Fruit fly (Drosophila melanogaster) whole organism, embryonic: ENCODE measurements around the gene TpnC25D.
A peak's percentile ranks its signal among the peaks of the same experiment; 100 is the strongest.

Experiments
- Atf3 ChIP-seq: fragments of 200-800 bp; sonication (Bioruptor generic); optimal IDR thresholded peaks from 3 replicates; lab custom pipeline; 2016; ENCODE audit warnings: missing biosample characterization, missing genetic modification characterization
- B-H2 ChIP-seq: fragments of 200-800 bp; sonication (Bioruptor generic); optimal IDR thresholded peaks from 2 replicates; lab custom pipeline; 2018; ENCODE audit warnings: missing biosample characterization, mild to moderate bottlenecking, missing genetic modification characterization
- Bgb ChIP-seq: fragments of 200-800 bp; sonication (Bioruptor generic); IDR thresholded peaks from 2 replicates; pipeline ENCODE4 v1.3.6; 2022; ENCODE audit warnings: missing biosample characterization, missing genetic modification characterization; ENCODE audit not compliant: partially characterized antibody
- CG11560 ChIP-seq: fragments of 200-800 bp; sonication (Bioruptor generic); IDR thresholded peaks from 3 replicates; pipeline ENCODE4 v1.3.6; 2022; ENCODE audit warnings: missing biosample characterization, missing genetic modification characterization
- CG12155 ChIP-seq: fragments of 200-800 bp; sonication (Bioruptor generic); optimal IDR thresholded peaks from 3 replicates; lab custom pipeline; 2016; ENCODE audit warnings: missing biosample characterization, missing genetic modification characterization
- CG15073 ChIP-seq: fragments of 200-800 bp; sonication (Bioruptor generic); optimal IDR thresholded peaks from 2 replicates; lab custom pipeline; 2016; ENCODE audit warnings: missing biosample characterization, missing genetic modification characterization
- CG15269 ChIP-seq: fragments of 200-800 bp; sonication (Bioruptor generic); optimal IDR thresholded peaks from 2 replicates; lab custom pipeline; 2018; ENCODE audit warnings: missing biosample characterization, mild to moderate bottlenecking, missing genetic modification characterization, moderate library complexity
- CG1602 ChIP-seq: fragments of 200-800 bp; sonication (Bioruptor generic); optimal IDR thresholded peaks from 3 replicates; lab custom pipeline; 2016; ENCODE audit warnings: missing biosample characterization, missing genetic modification characterization
- CG17385 ChIP-seq: fragments of 200-800 bp; sonication (Bioruptor generic); optimal IDR thresholded peaks from 3 replicates; lab custom pipeline; 2018; ENCODE audit warnings: missing biosample characterization, mild to moderate bottlenecking, missing genetic modification characterization
- CG1792 ChIP-seq: fragments of 200-800 bp; sonication (Bioruptor generic); optimal IDR thresholded peaks from 2 replicates; lab custom pipeline; 2016; ENCODE audit warnings: missing biosample characterization, missing genetic modification characterization
- CG31224 ChIP-seq: fragments of 200-800 bp; sonication (Bioruptor generic); IDR thresholded peaks from 2 replicates; pipeline ENCODE4 v1.3.6; 2022; ENCODE audit warnings: missing biosample characterization, missing genetic modification characterization
- CG31365 ChIP-seq: fragments of 200-800 bp; sonication (Bioruptor generic); optimal IDR thresholded peaks from 2 replicates; lab custom pipeline; 2018; ENCODE audit warnings: missing biosample characterization, mild to moderate bottlenecking, missing genetic modification characterization
- CG4404 ChIP-seq: fragments of 200-800 bp; sonication (Bioruptor generic); IDR thresholded peaks from 2 replicates; pipeline ENCODE4 v1.3.6; 2022; ENCODE audit warnings: missing biosample characterization, missing genetic modification characterization
- CG6854 ChIP-seq: fragments of 200-800 bp; sonication (Bioruptor generic); optimal IDR thresholded peaks from 3 replicates; lab custom pipeline; 2017; ENCODE audit warnings: missing biosample characterization, mild to moderate bottlenecking, missing genetic modification characterization
- CG7271 ChIP-seq: fragments of 200-800 bp; sonication (Bioruptor generic); optimal IDR thresholded peaks from 2 replicates; lab custom pipeline; 2018; ENCODE audit warnings: missing biosample characterization, mild to moderate bottlenecking, missing genetic modification characterization, moderate library complexity
- CG7963 ChIP-seq: fragments of 200-800 bp; sonication (Bioruptor generic); IDR thresholded peaks from 3 replicates; pipeline ENCODE4 v1.3.6; 2022; ENCODE audit warnings: missing biosample characterization, missing genetic modification characterization; ENCODE audit not compliant: partially characterized antibody
- CG8359 ChIP-seq: fragments of 200-800 bp; sonication (Bioruptor generic); optimal IDR thresholded peaks from 2 replicates; lab custom pipeline; 2017; ENCODE audit warnings: missing biosample characterization, mild to moderate bottlenecking, missing genetic modification characterization, borderline replicate concordance
- D19A ChIP-seq: fragments of 200-800 bp; optimal IDR thresholded peaks from 3 replicates; lab custom pipeline; 2019; ENCODE audit warnings: missing biosample characterization, mild to moderate bottlenecking, missing genetic modification characterization, moderate library complexity
- Hand ChIP-seq: fragments of 200-800 bp; sonication (Bioruptor generic); optimal IDR thresholded peaks from 2 replicates; lab custom pipeline; 2017; ENCODE audit warnings: mild to moderate bottlenecking, missing biosample characterization, missing genetic modification reagents, missing genetic modification characterization
- Kr ChIP-seq: fragments of 200-800 bp; sonication (Bioruptor generic); optimal IDR thresholded peaks from 2 replicates; lab custom pipeline; 2017; ENCODE audit warnings: missing biosample characterization, mild to moderate bottlenecking, missing genetic modification characterization
- Neu2 ChIP-seq: fragments of 200-800 bp; sonication (Bioruptor generic); optimal IDR thresholded peaks from 3 replicates; lab custom pipeline; 2016; ENCODE audit warnings: missing biosample characterization, missing genetic modification characterization, borderline replicate concordance
- Opbp ChIP-seq: fragments of 200-800 bp; sonication (Bioruptor generic); IDR thresholded peaks from 3 replicates; pipeline ENCODE4 v1.3.6; 2022; ENCODE audit warnings: missing biosample characterization, missing genetic modification characterization; ENCODE audit not compliant: partially characterized antibody
- Optix ChIP-seq: fragments of 200-800 bp; sonication (Bioruptor generic); IDR thresholded peaks from 3 replicates; pipeline ENCODE4 v1.3.6; 2022; ENCODE audit warnings: missing biosample characterization, missing genetic modification characterization
- Rfx ChIP-seq: fragments of 200-800 bp; sonication (Bioruptor generic); IDR thresholded peaks from 2 replicates; pipeline ENCODE4 v1.3.6; 2022; ENCODE audit warnings: missing biosample characterization, missing genetic modification characterization
- Scr ChIP-seq: fragments of 200-800 bp; sonication (Bioruptor generic); IDR thresholded peaks from 2 replicates; pipeline ENCODE4 v1.3.6; 2022; ENCODE audit warnings: missing biosample characterization, missing genetic modification characterization; ENCODE audit not compliant: partially characterized antibody
- Sry-β ChIP-seq: fragments of 200-800 bp; sonication (Bioruptor generic); optimal IDR thresholded peaks from 2 replicates; lab custom pipeline; 2018; ENCODE audit warnings: missing biosample characterization, mild to moderate bottlenecking, missing genetic modification characterization, moderate library complexity
- Trl ChIP-seq, 3 experiments: fragments of >200 bp in 2 of 3; fragments of 200-800 bp in 1 of 3; sonication (Bioruptor generic) in 1 of 3; optimal IDR thresholded peaks; 2 replicates in 1 of 3; 3 replicates in 2 of 3; lab custom pipeline; 2016 to 2017; ENCODE audit warnings: missing biosample characterization in 1 of 3, missing genetic modification characterization in 1 of 3
- ato ChIP-seq: fragments of 200-800 bp; sonication (Bioruptor generic); IDR thresholded peaks from 2 replicates; pipeline ENCODE4 v1.3.6; 2022; ENCODE audit warnings: missing biosample characterization, missing genetic modification characterization; ENCODE audit not compliant: partially characterized antibody
- az2 ChIP-seq: fragments of 200-800 bp; sonication (Bioruptor generic); optimal IDR thresholded peaks from 3 replicates; lab custom pipeline; 2016; ENCODE audit warnings: missing biosample characterization, missing genetic modification characterization
- bigmax ChIP-seq: fragments of 200-800 bp; sonication (Bioruptor generic); optimal IDR thresholded peaks from 2 replicates; lab custom pipeline; 2018; ENCODE audit warnings: missing biosample characterization, mild to moderate bottlenecking, missing genetic modification characterization
- cad ChIP-seq: fragments of >200 bp; optimal IDR thresholded peaks from 2 replicates; lab custom pipeline; 2017; ENCODE audit warnings: missing biosample characterization, missing genetic modification characterization
- cato ChIP-seq: fragments of 200-800 bp; sonication (Bioruptor generic); optimal IDR thresholded peaks from 2 replicates; lab custom pipeline; 2016; ENCODE audit warnings: missing biosample characterization, missing genetic modification characterization, borderline replicate concordance
- caup ChIP-seq: fragments of 200-800 bp; sonication (Bioruptor generic); optimal IDR thresholded peaks from 3 replicates; lab custom pipeline; 2017; ENCODE audit warnings: missing biosample characterization, mild to moderate bottlenecking, missing genetic modification characterization, moderate library complexity; ENCODE audit not compliant: severe bottlenecking
- chinmo ChIP-seq: fragments of 200-800 bp; sonication (Bioruptor generic); IDR thresholded peaks from 4 replicates; pipeline ENCODE4 v1.3.6; 2022; ENCODE audit warnings: missing biosample characterization, missing genetic modification characterization; ENCODE audit not compliant: partially characterized antibody
- ci ChIP-seq: fragments of 200-800 bp; sonication (Bioruptor generic); IDR thresholded peaks from 3 replicates; pipeline ENCODE4 v1.3.6; 2022; ENCODE audit warnings: missing biosample characterization, missing genetic modification characterization
- emc ChIP-seq: fragments of 200-800 bp; sonication (Bioruptor generic); optimal IDR thresholded peaks from 2 replicates; lab custom pipeline; 2016; ENCODE audit warnings: missing biosample characterization, missing genetic modification characterization
- hb ChIP-seq: fragments of 200-800 bp; sonication (Bioruptor generic); IDR thresholded peaks from 3 replicates; pipeline ENCODE4 v1.3.6; 2022; ENCODE audit warnings: missing biosample characterization, missing genetic modification characterization; ENCODE audit not compliant: partially characterized antibody
- insv ChIP-seq, 2 experiments: fragments of 200-800 bp; sonication (Bioruptor generic); optimal IDR thresholded peaks; 3 replicates each; lab custom pipeline; 2016 to 2018; ENCODE audit warnings: missing biosample characterization in 2 of 2, missing genetic modification characterization in 2 of 2
- jigr1 ChIP-seq: fragments of 200-800 bp; sonication (Bioruptor generic); IDR thresholded peaks from 3 replicates; pipeline ENCODE4 v1.3.6; 2022; ENCODE audit warnings: missing biosample characterization, missing genetic modification characterization
- klu ChIP-seq: fragments of 200-800 bp; sonication (Bioruptor generic); IDR thresholded peaks from 2 replicates; pipeline ENCODE4 v1.3.6; 2022; ENCODE audit warnings: missing biosample characterization, missing genetic modification characterization
- lov ChIP-seq, 2 experiments: fragments of 200-800 bp in 1 of 2; fragments of >200 bp in 1 of 2; sonication (Bioruptor generic) in 1 of 2; IDR thresholded peaks in 1 of 2; optimal IDR thresholded peaks in 1 of 2; 2 replicates in 1 of 2; 3 replicates in 1 of 2; pipeline versions ENCODE4 v1.3.6 to Lab custom; 2017 to 2022; ENCODE audit warnings: missing biosample characterization in 1 of 2, missing genetic modification characterization in 1 of 2
- oc ChIP-seq: fragments of 200-800 bp; sonication (Bioruptor generic); optimal IDR thresholded peaks from 2 replicates; lab custom pipeline; 2018; ENCODE audit warnings: missing biosample characterization, mild to moderate bottlenecking, missing genetic modification characterization, moderate library complexity
- pita ChIP-seq: fragments of 200-800 bp; sonication (Bioruptor generic); optimal IDR thresholded peaks from 2 replicates; lab custom pipeline; 2017; ENCODE audit warnings: missing biosample characterization, mild to moderate bottlenecking, missing genetic modification characterization
- pros ChIP-seq: fragments of 200-800 bp; sonication (Bioruptor generic); optimal IDR thresholded peaks from 3 replicates; lab custom pipeline; 2019; ENCODE audit warnings: missing biosample characterization, mild to moderate bottlenecking, missing genetic modification characterization, moderate library complexity
- scrt ChIP-seq: fragments of 200-800 bp; sonication (Bioruptor generic); optimal IDR thresholded peaks from 2 replicates; lab custom pipeline; 2018; ENCODE audit warnings: missing biosample characterization, mild to moderate bottlenecking, missing genetic modification characterization, moderate library complexity
- sr ChIP-seq: fragments of 200-800 bp; sonication (Bioruptor generic); IDR thresholded peaks from 3 replicates; pipeline ENCODE4 v1.3.6; 2022; ENCODE audit warnings: missing biosample characterization, missing genetic modification characterization
- ssp ChIP-seq: fragments of 200-800 bp; sonication (Bioruptor generic); IDR thresholded peaks from 2 replicates; pipeline ENCODE4 v1.3.6; 2022; ENCODE audit warnings: missing biosample characterization, missing genetic modification characterization
- tin ChIP-seq: fragments of 200-800 bp; sonication (Bioruptor generic); optimal IDR thresholded peaks from 3 replicates; lab custom pipeline; 2016; ENCODE audit warnings: missing biosample characterization, missing genetic modification characterization
- tna ChIP-seq: fragments of 200-800 bp; sonication (Bioruptor generic); IDR thresholded peaks from 2 replicates; pipeline ENCODE4 v1.3.6; 2022; ENCODE audit warnings: missing biosample characterization, missing genetic modification characterization; ENCODE audit not compliant: partially characterized antibody

Gene TpnC25D

DNA sequence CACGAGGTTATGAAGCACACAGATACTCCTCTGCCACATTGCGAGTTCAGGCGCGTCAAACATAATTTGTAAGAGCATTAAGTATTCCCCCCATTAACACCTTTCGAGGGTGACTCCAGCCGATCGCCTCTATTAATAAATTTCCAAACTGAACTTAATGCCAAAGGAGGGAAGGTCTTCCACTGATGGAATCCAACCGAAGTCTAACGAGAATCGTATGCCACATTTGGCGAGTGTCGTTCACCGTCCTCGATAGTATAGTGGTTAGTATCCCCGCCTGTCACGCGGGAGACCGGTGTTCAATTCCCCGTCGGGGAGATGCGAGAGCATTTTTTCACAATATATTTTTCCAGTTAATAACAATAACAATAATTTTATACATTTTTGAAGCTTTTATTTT, 24.0 kb downstream of the TpnC25D start (continued):
- TF ChIP-seq Rfx (GFP tag; lab: Robert Waterston, UW) = no peak
- no peak for TF ChIP-seq Neu2 (GFP tag; lab: Kevin White, UChicago)
- TF ChIP-seq jigr1 (GFP tag; lab: Robert Waterston, UW) = no peak
- TF ChIP-seq insv (GFP tag; optimal IDR thresholded peaks at IDR 0.05; lab: Kevin White, UChicago) = no peak
- TF ChIP-seq pita (GFP tag; lab: Kevin White, UChicago) = no peak
- TF ChIP-seq hb = peak; percentile 71; the same call in 2 of the 3 replicates
- no peak for TF ChIP-seq Sry-β (GFP tag; lab: Kevin White, UChicago)
- TF ChIP-seq caup (GFP tag; lab: Kevin White, UChicago) = no peak
- TF ChIP-seq CG15073 (GFP tag; lab: Kevin White, UChicago) = no peak
- TF ChIP-seq emc (GFP tag; lab: Kevin White, UChicago) = no peak
- TF ChIP-seq Bgb (GFP tag; lab: Robert Waterston, UW) = peak; percentile 87
- peak; percentile 35 for TF ChIP-seq CG8359
- no peak for TF ChIP-seq tin
- TF ChIP-seq oc (tag; lab: Kevin White, UChicago) = no peak
- no peak for TF ChIP-seq Kr
- peak; percentile 36; the same call in 1 of the 3 replicates for TF ChIP-seq ci
- no peak for TF ChIP-seq scrt
- no peak for TF ChIP-seq CG17385 (GFP tag; lab: Kevin White, UChicago)
- TF ChIP-seq B-H2 (GFP tag; lab: Kevin White, UChicago) = no peak
- TF ChIP-seq sr (GFP tag; lab: Robert Waterston, UW) = 0 out of 3 replicates have a peak, but pooled peaks have one; percentile 23
- peak; percentile 50 for TF ChIP-seq D19A (tag; lab: Kevin White, UChicago)
- no peak for TF ChIP-seq Optix (GFP tag; lab: Robert Waterston, UW)
- TF ChIP-seq Scr (GFP tag; lab: Robert Waterston, UW) = peak; percentile 72
- TF ChIP-seq ssp = no peak
- no peak for TF ChIP-seq az2
- TF ChIP-seq CG31224 (GFP tag; lab: Robert Waterston, UW) = no peak
- no peak for TF ChIP-seq cato (GFP tag; lab: Kevin White, UChicago)
- TF ChIP-seq tna = peak; percentile 90
- TF ChIP-seq CG11560 = no peak
- peak; percentile 92 for TF ChIP-seq Opbp (GFP tag; lab: Robert Waterston, UW)
- no peak for TF ChIP-seq CG15269 (tag; lab: Kevin White, UChicago)
- no peak for TF ChIP-seq CG1602 (GFP tag; lab: Kevin White, UChicago)
- TF ChIP-seq CG1792 (GFP tag; lab: Kevin White, UChicago) = no peak
- no peak for TF ChIP-seq CG12155
- peak; percentile 69 for TF ChIP-seq lov (optimal IDR thresholded peaks at IDR 0.05; lab: Kevin White, UChicago)
- no peak for TF ChIP-seq lov (GFP tag; IDR thresholded peaks at IDR 0.05; lab: Robert Waterston, UW)
- TF ChIP-seq cad (GFP tag; lab: Kevin White, UChicago) = no peak
- TF ChIP-seq bigmax (GFP tag; lab: Kevin White, UChicago) = no peak
- no peak for TF ChIP-seq CG4404 (GFP tag; lab: Robert Waterston, UW)
- no peak for TF ChIP-seq CG7271
- TF ChIP-seq klu (GFP tag; lab: Robert Waterston, UW) = no peak
- TF ChIP-seq Hand = no peak
- no peak for TF ChIP-seq CG31365 (tag; lab: Kevin White, UChicago)
- TF ChIP-seq CG7963 (GFP tag; lab: Robert Waterston, UW) = peak; percentile 84
- TF ChIP-seq pros (GFP tag; lab: Kevin White, UChicago) = peak; percentile 42
- no peak for TF ChIP-seq Trl (optimal IDR thresholded peaks at IDR 0.05; lab: Kevin White, UChicago)
- TF ChIP-seq Trl (GFP tag; optimal IDR thresholded peaks at IDR 0.05; lab: Kevin White, UChicago) = no peak
- TF ChIP-seq ato (GFP tag; lab: Robert Waterston, UW) = peak; percentile 78
- TF ChIP-seq chinmo = peak; percentile 75; the same call in 2 of the 4 replicates
- no peak for TF ChIP-seq Atf3
- TF ChIP-seq CG6854 = peak; percentile 5
